Worm (Caenorhabditis elegans): Measurements from ENCODE around the gene mrpl-49.

Gene mrpl-49

ce11 chrV:12728062-12728665, at the start of gene mrpl-49, which contains the start of gene rpl-28 (continued):
- TF ChIP-seq egl-43 (GFP tag; IDR thresholded peaks at IDR 0.05) (no peak), ZK546.5 (tag; optimal IDR thresholded peaks at IDR 0.05) (no peak), pha-4 (GFP tag; IDR thresholded peaks at IDR 0.05) (no peak), pha-4 (tag; optimal IDR thresholded peaks at IDR 0.05) (no peak), dve-1 (tag; optimal IDR thresholded peaks at IDR 0.05; ENCODE audit: insufficient read depth) (peak; percentile 90), F37D6.2 (tag; optimal IDR thresholded peaks at IDR 0.05) (peak; percentile 22)

ce11 chrV:12679292-12679691, 49.1 kb upstream of the mrpl-49 start:
- no peak for TF ChIP-seq nhr-237 (tag; optimal IDR thresholded peaks at IDR 0.05)
- no peak for TF ChIP-seq hmg-1.1 (GFP tag; IDR thresholded peaks at IDR 0.05)
- TF ChIP-seq fkh-10 (GFP tag; optimal IDR thresholded peaks at IDR 0.05) = no peak
- no peak for TF ChIP-seq R02D3.7 (tag; optimal IDR thresholded peaks at IDR 0.05)
- TF ChIP-seq daf-12 (tag; optimal IDR thresholded peaks at IDR 0.05) = no peak
- TF ChIP-seq mes-2 (tag; optimal IDR thresholded peaks at IDR 0.05; ENCODE audit: poor library complexity, severe bottlenecking) = no peak
- no peak for TF ChIP-seq spr-1 (tag; optimal IDR thresholded peaks at IDR 0.05)
- TF ChIP-seq set-16 (GFP tag; IDR thresholded peaks at IDR 0.05) = no peak
- no peak for TF ChIP-seq zag-1 (tag; optimal IDR thresholded peaks at IDR 0.05)
- no peak for TF ChIP-seq nhr-6 (tag; optimal IDR thresholded peaks at IDR 0.05)
- no peak for TF ChIP-seq aha-1 (tag)

ce11 chrV:12679807-12680206, 48.6 kb upstream of the mrpl-49 start, which contains the start of gene frpr-15:
Gene frpr-15 (plus strand): TSS chrV:12680107.
- TF ChIP-seq unc-62 (GFP tag; optimal IDR thresholded peaks at IDR 0.05 in 1 of 2) (peak in 1 of 2 experiments; percentile 33), unc-62 (tag; optimal IDR thresholded peaks at IDR 0.05) (no peak), D1046.2 (GFP tag; IDR thresholded peaks at IDR 0.05) (no peak)

ce11 chrV:12683205-12683604, 45.2 kb upstream of the mrpl-49 start:
- TF ChIP-seq ceh-44 (GFP tag; IDR thresholded peaks at IDR 0.05) (0 out of 2 replicates have a peak, but pooled peaks have one; percentile 53), T20F7.1 (GFP tag; optimal IDR thresholded peaks at IDR 0.05) (no peak), dmd-8 (GFP tag; IDR thresholded peaks at IDR 0.05) (no peak), daf-16 (GFP tag; optimal IDR thresholded peaks at IDR 0.05) (peak in 1 of 2 experiments; percentile 37), daf-16 (tag; optimal IDR thresholded peaks at IDR 0.05) (no peak)

- TF ChIP-seq saeg-2 (GFP tag; IDR thresholded peaks at IDR 0.05) (no peak), ctbp-1 (GFP tag; IDR thresholded peaks at IDR 0.05) (no peak), mep-1 (tag; optimal IDR thresholded peaks at IDR 0.05) (no peak), tra-1 (GFP tag; IDR thresholded peaks at IDR 0.05) (no peak)
These were observed 33.3 kb upstream of the mrpl-49 start, which contains the start of gene parn-1 for ce11 chrV:12695155-12695554. Gene parn-1 (minus strand): TSS chrV:12695255.

- TF ChIP-seq set-16 (GFP tag; IDR thresholded peaks at IDR 0.05) = no peak
- no peak for TF ChIP-seq hlh-30 (tag; optimal IDR thresholded peaks at IDR 0.05; ENCODE audit: insufficient read depth)
- TF ChIP-seq zfp-2 (tag; optimal IDR thresholded peaks at IDR 0.05) = no peak
- TF ChIP-seq mdt-29 (GFP tag; IDR thresholded peaks at IDR 0.05) = no peak
- TF ChIP-seq lin-39 (tag; optimal IDR thresholded peaks at IDR 0.05) = no peak
- no peak for TF ChIP-seq madf-9 (GFP tag; conservative IDR thresholded peaks at IDR 0.05)
These were observed 32.5 kb upstream of the mrpl-49 start, which contains the start of gene K10C8.4 for ce11 chrV:12695968-12696367. Gene K10C8.4 (plus strand): TSS chrV:12696268.
